Fruit fly (Drosophila melanogaster): ENCODE results near the gene ChLD3.

The ChLD3 gene

DNA sequence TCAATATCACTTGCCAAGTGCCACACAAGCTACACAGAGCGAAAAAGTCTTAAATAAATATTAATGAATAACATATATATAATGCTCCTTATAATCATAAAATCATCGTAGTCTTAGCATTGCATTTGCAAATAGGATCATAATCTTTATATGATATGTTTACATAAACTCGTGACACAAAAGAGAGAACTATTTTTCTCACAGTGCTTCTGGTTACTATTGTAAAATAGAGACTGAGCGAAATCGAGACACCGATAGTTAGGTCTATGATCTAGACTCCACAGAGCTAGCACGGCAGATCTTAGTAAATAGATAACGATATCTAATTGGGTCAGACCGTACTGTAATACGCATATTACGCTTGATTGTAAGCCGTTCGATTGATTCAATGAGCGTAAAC is 29.0 kb upstream of the ChLD3 start (continued):
- TF ChIP-seq her (GFP tag; optimal IDR thresholded peaks at IDR 0.05) (no peak), Fer1 (GFP tag; optimal IDR thresholded peaks at IDR 0.05) (no peak), CG6654 (GFP tag; optimal IDR thresholded peaks at IDR 0.05) (no peak), kah (GFP tag; optimal IDR thresholded peaks at IDR 0.05) (no peak), Xrp1 (GFP tag; IDR thresholded peaks at IDR 0.05) (no peak), CG17829 (tag; optimal IDR thresholded peaks at IDR 0.05) (no peak), psq (GFP tag; optimal IDR thresholded peaks at IDR 0.05) (peak; percentile 11), Asciz (GFP tag; optimal IDR thresholded peaks at IDR 0.05) (no peak), Vsx1 (GFP tag; optimal IDR thresholded peaks at IDR 0.05) (peak; percentile 46), gcm2 (GFP tag; optimal IDR thresholded peaks at IDR 0.05) (no peak), sr (GFP tag; IDR thresholded peaks at IDR 0.05) (no peak), CG42726 (GFP tag; IDR thresholded peaks at IDR 0.05; ENCODE audit: partially characterized antibody) (no peak), Atf6 (GFP tag; IDR thresholded peaks at IDR 0.05) (peak; percentile 79), CG15269 (tag; optimal IDR thresholded peaks at IDR 0.05) (peak; percentile 87), NK7.1 (GFP tag; optimal IDR thresholded peaks at IDR 0.05) (no peak), PHDP (tag; optimal IDR thresholded peaks at IDR 0.05) (peak; percentile 81), twi (tag; optimal IDR thresholded peaks at IDR 0.05) (peak; percentile 0), hkb (optimal IDR thresholded peaks at IDR 0.05) (no peak), hkb (GFP tag; IDR thresholded peaks at IDR 0.05) (peak; percentile 88), CG9215 (GFP tag; IDR thresholded peaks at IDR 0.05) (no peak), CG7786 (GFP tag; optimal IDR thresholded peaks at IDR 0.05) (no peak), Ada2b (GFP tag; IDR thresholded peaks at IDR 0.05) (peak; percentile 86), exex (tag; optimal IDR thresholded peaks at IDR 0.05) (no peak), C15 (GFP tag; IDR thresholded peaks at IDR 0.05) (0 out of 3 replicates have a peak, but pooled peaks have one; percentile 7), Sin3A (optimal IDR thresholded peaks at IDR 0.05) (no peak), CG13624 (GFP tag; optimal IDR thresholded peaks at IDR 0.05) (no peak), Dref (GFP tag; IDR thresholded peaks at IDR 0.05) (no peak), CG4282 (GFP tag; optimal IDR thresholded peaks at IDR 0.05) (no peak), CG8359 (GFP tag; optimal IDR thresholded peaks at IDR 0.05; ENCODE audit: borderline replicate concordance) (no peak), croc (GFP tag; conservative IDR thresholded peaks at IDR 0.05) (no peak), CG16863 (GFP tag; optimal IDR thresholded peaks at IDR 0.05) (no peak), wdn (GFP tag; IDR thresholded peaks at IDR 0.05) (peak; percentile 31; the same call in 1 of the 2 replicates), CG7928 (GFP tag; optimal IDR thresholded peaks at IDR 0.05) (no peak), pzg (GFP tag; optimal IDR thresholded peaks at IDR 0.05) (no peak), CG2116 (GFP tag; optimal IDR thresholded peaks at IDR 0.05) (no peak), sim (GFP tag; IDR thresholded peaks at IDR 0.05) (peak; percentile 68; the same call in 1 of the 2 replicates), CG17802 (tag; optimal IDR thresholded peaks at IDR 0.05) (no peak), bab2 (GFP tag; optimal IDR thresholded peaks at IDR 0.05) (peak; percentile 41), CkIIα-i1 (GFP tag; IDR thresholded peaks at IDR 0.05) (0 out of 2 replicates have a peak, but pooled peaks have one; percentile 64), CG13287 (GFP tag; IDR thresholded peaks at IDR 0.05; ENCODE audit: partially characterized antibody) (no peak), ato (GFP tag; IDR thresholded peaks at IDR 0.05; ENCODE audit: partially characterized antibody) (no peak), bsh (GFP tag; optimal IDR thresholded peaks at IDR 0.05) (peak in 1 of 2 experiments; percentile 88), sc (optimal IDR thresholded peaks at IDR 0.05) (no peak), sc (GFP tag; optimal IDR thresholded peaks at IDR 0.05) (peak; percentile 54)

Data from whole organism, embryonic.